Fruit fly (Drosophila melanogaster) whole organism, embryonic: ENCODE measurements around the gene Hr4.
A peak's percentile ranks its signal among the peaks of the same experiment; 100 is the strongest.

Experiments used
- Abd-B ChIP-seq: fragments of 200-800 bp; sonication (Bioruptor generic); optimal IDR thresholded peaks from 2 replicates; lab custom pipeline; 2018; ENCODE audit warnings: missing biosample characterization, mild to moderate bottlenecking, missing genetic modification characterization, moderate library complexity
- B-H2 ChIP-seq: fragments of 200-800 bp; sonication (Bioruptor generic); optimal IDR thresholded peaks from 2 replicates; lab custom pipeline; 2018; ENCODE audit warnings: missing biosample characterization, mild to moderate bottlenecking, missing genetic modification characterization
- Bteb2 ChIP-seq: fragments of 200-800 bp; sonication (Bioruptor generic); optimal IDR thresholded peaks from 2 replicates; lab custom pipeline; 2016; ENCODE audit warnings: missing biosample characterization, missing genetic modification characterization
- C15 ChIP-seq: fragments of 200-800 bp; sonication (Bioruptor generic); IDR thresholded peaks from 3 replicates; pipeline ENCODE4 v1.3.6; 2022; ENCODE audit warnings: missing biosample characterization, missing genetic modification characterization
- CG1024 ChIP-seq: fragments of 200-800 bp; sonication (Bioruptor generic); IDR thresholded peaks from 2 replicates; pipeline ENCODE4 v1.3.6; 2022; ENCODE audit warnings: missing biosample characterization, missing genetic modification characterization
- CG10431 ChIP-seq: fragments of 200-800 bp; sonication (Bioruptor generic); optimal IDR thresholded peaks from 3 replicates; lab custom pipeline; 2018; ENCODE audit warnings: missing biosample characterization, mild to moderate bottlenecking, missing genetic modification characterization
- CG10979 ChIP-seq: fragments of 200-800 bp; sonication (Bioruptor generic); optimal IDR thresholded peaks from 2 replicates; lab custom pipeline; 2018; ENCODE audit warnings: missing biosample characterization, mild to moderate bottlenecking, missing genetic modification characterization, moderate library complexity
- CG11398 ChIP-seq: fragments of 200-800 bp; sonication (Bioruptor generic); optimal IDR thresholded peaks from 2 replicates; lab custom pipeline; 2016; ENCODE audit warnings: missing biosample characterization, missing genetic modification characterization
- CG11560 ChIP-seq: fragments of 200-800 bp; sonication (Bioruptor generic); IDR thresholded peaks from 3 replicates; pipeline ENCODE4 v1.3.6; 2022; ENCODE audit warnings: missing biosample characterization, missing genetic modification characterization
- CG11695 ChIP-seq: fragments of 200-800 bp; sonication (Bioruptor generic); IDR thresholded peaks from 3 replicates; pipeline ENCODE4 v1.3.6; 2022; ENCODE audit warnings: missing biosample characterization, missing genetic modification characterization
- CG11696 ChIP-seq: fragments of 200-800 bp; sonication (Bioruptor generic); IDR thresholded peaks from 2 replicates; pipeline ENCODE4 v1.3.6; 2022; ENCODE audit warnings: missing biosample characterization, missing genetic modification characterization
- CG14710 ChIP-seq: fragments of 200-800 bp; sonication (Bioruptor generic); optimal IDR thresholded peaks from 3 replicates; lab custom pipeline; 2019; ENCODE audit warnings: missing biosample characterization, mild to moderate bottlenecking, missing genetic modification characterization, moderate library complexity
- CG17829 ChIP-seq: fragments of 200-800 bp; optimal IDR thresholded peaks from 2 replicates; lab custom pipeline; 2019; ENCODE audit warnings: missing biosample characterization, mild to moderate bottlenecking, missing genetic modification characterization, moderate library complexity
- CG2202 ChIP-seq: fragments of 200-800 bp; sonication (Bioruptor generic); optimal IDR thresholded peaks from 2 replicates; lab custom pipeline; 2018; ENCODE audit warnings: missing biosample characterization, mild to moderate bottlenecking, missing genetic modification characterization
- CG3065 ChIP-seq: fragments of 200-800 bp; sonication (Bioruptor generic); optimal IDR thresholded peaks from 2 replicates; lab custom pipeline; 2016; ENCODE audit warnings: missing biosample characterization, missing genetic modification characterization
- CG3281 ChIP-seq: fragments of 200-800 bp; sonication (Bioruptor generic); optimal IDR thresholded peaks from 3 replicates; lab custom pipeline; 2017; ENCODE audit warnings: missing biosample characterization, mild to moderate bottlenecking, missing genetic modification characterization
- CG34422 ChIP-seq: fragments of 200-800 bp; sonication (Bioruptor generic); IDR thresholded peaks from 3 replicates; pipeline ENCODE4 v1.3.6; 2022; ENCODE audit warnings: missing biosample characterization, missing genetic modification characterization
- CG4820 ChIP-seq: fragments of 200-800 bp; sonication (Bioruptor generic); optimal IDR thresholded peaks from 3 replicates; lab custom pipeline; 2016; ENCODE audit warnings: missing biosample characterization, missing genetic modification characterization
- CG5180 ChIP-seq: fragments of 200-800 bp; sonication (Bioruptor generic); optimal IDR thresholded peaks from 3 replicates; lab custom pipeline; 2017; ENCODE audit warnings: missing biosample characterization, missing genetic modification characterization, mild to moderate bottlenecking, moderate library complexity, missing genetic modification reagents
- CG9932 ChIP-seq: fragments of 200-800 bp; sonication (Bioruptor generic); IDR thresholded peaks from 2 replicates; pipeline ENCODE4 v1.3.6; 2022; ENCODE audit warnings: missing biosample characterization, missing genetic modification characterization
- Chrac-16 ChIP-seq: fragments of 200-800 bp; sonication (Bioruptor generic); optimal IDR thresholded peaks from 3 replicates; lab custom pipeline; 2016; ENCODE audit warnings: missing biosample characterization, missing genetic modification characterization
- Dbx ChIP-seq: fragments of 200-800 bp; sonication (Bioruptor generic); IDR thresholded peaks from 3 replicates; pipeline ENCODE4 v1.3.6; 2022; ENCODE audit warnings: missing biosample characterization, missing genetic modification characterization
- Dip2 ChIP-seq: fragments of 200-800 bp; sonication (Bioruptor generic); IDR thresholded peaks from 2 replicates; pipeline ENCODE4 v1.3.6; 2022; ENCODE audit warnings: missing biosample characterization, missing genetic modification characterization
- Dll ChIP-seq: fragments of 200-800 bp; sonication (Bioruptor generic); IDR thresholded peaks from 4 replicates; pipeline ENCODE4 v1.3.6; 2022; ENCODE audit warnings: missing biosample characterization, missing genetic modification characterization; ENCODE audit not compliant: partially characterized antibody
- HHEX ChIP-seq: fragments of 200-800 bp; sonication (Bioruptor generic); optimal IDR thresholded peaks from 3 replicates; lab custom pipeline; 2017; ENCODE audit warnings: missing biosample characterization, mild to moderate bottlenecking, missing genetic modification characterization, missing genetic modification reagents
- Hmr ChIP-seq: fragments of 200-800 bp; sonication (Bioruptor generic); optimal IDR thresholded peaks from 3 replicates; lab custom pipeline; 2017; ENCODE audit warnings: mild to moderate bottlenecking, missing biosample characterization, missing genetic modification reagents, missing genetic modification characterization
- Hmx ChIP-seq: fragments of 200-800 bp; sonication (Bioruptor generic); optimal IDR thresholded peaks from 2 replicates; lab custom pipeline; 2016; ENCODE audit warnings: missing biosample characterization, missing genetic modification characterization
- Jarid2 ChIP-seq: fragments of 200-800 bp; sonication (Bioruptor generic); optimal IDR thresholded peaks from 3 replicates; lab custom pipeline; 2017; ENCODE audit warnings: mild to moderate bottlenecking, missing biosample characterization, missing genetic modification reagents, missing genetic modification characterization
- MBD-R2 ChIP-seq: fragments of 200-800 bp; sonication (Bioruptor generic); IDR thresholded peaks from 2 replicates; pipeline ENCODE4 v1.3.6; 2022; ENCODE audit warnings: missing biosample characterization, missing genetic modification characterization
- Meics ChIP-seq: fragments of 200-800 bp; sonication (Bioruptor generic); optimal IDR thresholded peaks from 2 replicates; lab custom pipeline; 2017; ENCODE audit warnings: missing biosample characterization, mild to moderate bottlenecking, missing genetic modification characterization
- NC2α ChIP-seq: fragments of 200-800 bp; sonication (Bioruptor generic); optimal IDR thresholded peaks from 2 replicates; lab custom pipeline; 2016; ENCODE audit warnings: missing biosample characterization, missing genetic modification characterization
- Sox102F ChIP-seq: fragments of 200-800 bp; sonication (Bioruptor generic); optimal IDR thresholded peaks from 2 replicates; lab custom pipeline; 2018; ENCODE audit warnings: missing biosample characterization, mild to moderate bottlenecking, missing genetic modification characterization, moderate library complexity
- Sry-δ ChIP-seq: fragments of 200-800 bp; sonication (Bioruptor generic); optimal IDR thresholded peaks from 2 replicates; lab custom pipeline; 2016; ENCODE audit warnings: missing biosample characterization, missing genetic modification characterization
- Tbp ChIP-seq: fragments of >200 bp; optimal IDR thresholded peaks from 2 replicates; lab custom pipeline; 2018; ENCODE audit warnings: missing biosample characterization, missing genetic modification characterization
- ap ChIP-seq: fragments of 200-800 bp; sonication (Bioruptor generic); IDR thresholded peaks from 2 replicates; pipeline ENCODE4 v1.3.6; 2022; ENCODE audit warnings: missing biosample characterization, missing genetic modification characterization
- cas ChIP-seq: fragments of 200-800 bp; sonication (Bioruptor generic); IDR thresholded peaks from 2 replicates; pipeline ENCODE4 v1.3.6; 2022; ENCODE audit warnings: missing biosample characterization, missing genetic modification characterization
- gfzf ChIP-seq: fragments of 200-800 bp; sonication (Bioruptor generic); optimal IDR thresholded peaks from 2 replicates; lab custom pipeline; 2016; ENCODE audit warnings: missing biosample characterization, mild to moderate bottlenecking, missing genetic modification characterization, moderate library complexity
- gro ChIP-seq: fragments of 200-800 bp; sonication (Bioruptor generic); optimal IDR thresholded peaks from 2 replicates; lab custom pipeline; 2016; ENCODE audit warnings: missing biosample characterization, missing genetic modification characterization
- gsb ChIP-seq: fragments of 200-800 bp; sonication (Bioruptor generic); IDR thresholded peaks from 2 replicates; pipeline ENCODE4 v1.3.6; 2022; ENCODE audit warnings: missing biosample characterization, missing genetic modification characterization
- her ChIP-seq: fragments of 200-800 bp; sonication (Bioruptor generic); optimal IDR thresholded peaks from 2 replicates; lab custom pipeline; 2016; ENCODE audit warnings: missing biosample characterization, missing genetic modification characterization
- jing ChIP-seq: fragments of 200-800 bp; sonication (Bioruptor generic); optimal IDR thresholded peaks from 2 replicates; lab custom pipeline; 2018; ENCODE audit warnings: missing biosample characterization, mild to moderate bottlenecking, missing genetic modification characterization
- kni ChIP-seq: fragments of 200-800 bp; sonication (Bioruptor generic); optimal IDR thresholded peaks from 3 replicates; lab custom pipeline; 2017; ENCODE audit warnings: mild to moderate bottlenecking, missing biosample characterization, missing genetic modification reagents, missing genetic modification characterization
- luna ChIP-seq: fragments of 200-800 bp; sonication (Bioruptor generic); optimal IDR thresholded peaks from 2 replicates; lab custom pipeline; 2016; ENCODE audit warnings: missing biosample characterization, missing genetic modification characterization
- mirr ChIP-seq: fragments of 200-800 bp; sonication (Bioruptor generic); optimal IDR thresholded peaks from 3 replicates; lab custom pipeline; 2018; ENCODE audit warnings: missing biosample characterization, mild to moderate bottlenecking, missing genetic modification characterization
- nau ChIP-seq: fragments of 200-800 bp; sonication (Bioruptor generic); optimal IDR thresholded peaks from 3 replicates; lab custom pipeline; 2017; ENCODE audit warnings: missing biosample characterization, mild to moderate bottlenecking, missing genetic modification characterization, missing genetic modification reagents
- pho ChIP-seq: fragments of 200-800 bp; sonication (Bioruptor generic); optimal IDR thresholded peaks from 2 replicates; lab custom pipeline; 2016; ENCODE audit warnings: missing biosample characterization, missing genetic modification characterization
- psq ChIP-seq: fragments of 200-800 bp; sonication (Bioruptor generic); optimal IDR thresholded peaks from 2 replicates; lab custom pipeline; 2017; ENCODE audit warnings: missing biosample characterization, missing genetic modification characterization
- sug ChIP-seq: fragments of 200-800 bp; optimal IDR thresholded peaks from 2 replicates; lab custom pipeline; 2019; ENCODE audit warnings: missing biosample characterization, mild to moderate bottlenecking, missing genetic modification characterization, moderate library complexity
- trh ChIP-seq: fragments of 200-800 bp; sonication (Bioruptor generic); optimal IDR thresholded peaks from 2 replicates; lab custom pipeline; 2016; ENCODE audit warnings: missing biosample characterization, missing genetic modification characterization
- z ChIP-seq: fragments of 200-800 bp; sonication (Bioruptor generic); IDR thresholded peaks from 3 replicates; pipeline ENCODE4 v1.3.6; 2022; ENCODE audit warnings: missing biosample characterization, missing genetic modification characterization

Gene Hr4

dm6 chrX:1947178-1947872 lies 5.6 kb downstream of the Hr4 start (continued):
- TF ChIP-seq MBD-R2 (peak; percentile 64; the same call in 1 of the 2 replicates), C15 (GFP tag; lab: Robert Waterston, UW) (peak; percentile 85; the same call in 2 of the 3 replicates), Sry-δ (GFP tag; lab: Kevin White, UChicago) (peak; percentile 55), CG11398 (GFP tag; lab: Kevin White, UChicago) (peak; percentile 92), her (GFP tag; lab: Kevin White, UChicago) (peak; percentile 89), kni (GFP tag; lab: Kevin White, UChicago) (peak; percentile 95), Chrac-16 (GFP tag; lab: Kevin White, UChicago) (peak; percentile 96), ap (GFP tag; lab: Robert Waterston, UW) (peak; percentile 92), Dll (GFP tag; lab: Robert Waterston, UW) (no peak), HHEX (GFP tag; lab: Kevin White, UChicago) (peak; percentile 96), CG10979 (peak; percentile 99), B-H2 (GFP tag; lab: Kevin White, UChicago) (peak; percentile 59), pho (GFP tag; lab: Kevin White, UChicago) (peak; percentile 83), CG11696 (GFP tag; lab: Robert Waterston, UW) (peak; percentile 85), Sox102F (GFP tag; lab: Kevin White, UChicago) (peak; percentile 98), CG14710 (peak; percentile 98), CG10431 (peak; percentile 97), CG3065 (GFP tag; lab: Kevin White, UChicago) (peak; percentile 85), Dip2 (GFP tag; lab: Robert Waterston, UW) (peak; percentile 21; the same call in 1 of the 2 replicates), jing (GFP tag; lab: Kevin White, UChicago) (peak; percentile 95), Jarid2 (GFP tag; lab: Kevin White, UChicago) (peak; percentile 62), cas (peak; percentile 73), nau (GFP tag; lab: Kevin White, UChicago) (peak; percentile 93), Bteb2 (GFP tag; lab: Kevin White, UChicago) (peak; percentile 87), CG2202 (tag; lab: Kevin White, UChicago) (peak; percentile 98), Hmx (GFP tag; lab: Kevin White, UChicago) (peak; percentile 76), trh (GFP tag; lab: Kevin White, UChicago) (peak; percentile 90), Dbx (peak; percentile 65; the same call in 2 of the 3 replicates), CG5180 (GFP tag; lab: Kevin White, UChicago) (peak; percentile 87), CG3281 (peak; percentile 84), CG17829 (peak; percentile 98), gfzf (GFP tag; lab: Kevin White, UChicago) (peak; percentile 12), Abd-B (GFP tag; lab: Kevin White, UChicago) (peak; percentile 91), z (GFP tag; lab: Robert Waterston, UW) (peak; percentile 43; the same call in 1 of the 3 replicates), Tbp (GFP tag; lab: Kevin White, UChicago) (no peak), CG11695 (GFP tag; lab: Robert Waterston, UW) (peak; percentile 93), CG4820 (GFP tag; lab: Kevin White, UChicago) (peak; percentile 96), sug (tag; lab: Kevin White, UChicago) (peak; percentile 73), gsb (GFP tag; lab: Robert Waterston, UW) (peak; percentile 78), mirr (GFP tag; lab: Kevin White, UChicago) (peak; percentile 35), CG9932 (GFP tag; lab: Robert Waterston, UW) (peak; percentile 59), gro (GFP tag; lab: Kevin White, UChicago) (peak; percentile 71), CG11560 (tag; lab: Robert Waterston, UW) (peak; percentile 77; the same call in 2 of the 3 replicates), luna (GFP tag; lab: Kevin White, UChicago) (peak; percentile 37), CG1024 (GFP tag; lab: Robert Waterston, UW) (peak; percentile 95), CG34422 (GFP tag; lab: Robert Waterston, UW) (peak; percentile 94), Hmr (GFP tag; lab: Kevin White, UChicago) (peak; percentile 88), psq (GFP tag; lab: Kevin White, UChicago) (peak; percentile 62), Meics (GFP tag; lab: Kevin White, UChicago) (peak; percentile 84), NC2α (GFP tag; lab: Kevin White, UChicago) (peak; percentile 91)
